Worm (Caenorhabditis elegans): ENCODE results near the gene C39D10.7.

Gene C39D10.7

ce11 chrX:7952226-7953062 lies 38.7 kb upstream of the C39D10.7 start (continued):
- TF ChIP-seq mxl-3 (GFP tag; optimal IDR thresholded peaks at IDR 0.05) = peak; percentile 39
- peak; percentile 98 for TF ChIP-seq ztf-7 (tag; optimal IDR thresholded peaks at IDR 0.05)
- TF ChIP-seq ama-1 (optimal IDR thresholded peaks at IDR 0.05) = no peak
- TF ChIP-seq nhr-48 (tag; optimal IDR thresholded peaks at IDR 0.05) = peak; percentile 55
- TF ChIP-seq snpc-4 (tag; optimal IDR thresholded peaks at IDR 0.05) = no peak

- TF ChIP-seq mes-2 (tag; optimal IDR thresholded peaks at IDR 0.05; ENCODE audit: poor library complexity, severe bottlenecking) (peak; percentile 58), nhr-41 (GFP tag; IDR thresholded peaks at IDR 0.05) (no peak), ZK546.5 (tag; optimal IDR thresholded peaks at IDR 0.05) (no peak), lin-39 (tag; optimal IDR thresholded peaks at IDR 0.05) (no peak), nhr-42 (GFP tag; IDR thresholded peaks at IDR 0.05) (no peak), dve-1 (tag; optimal IDR thresholded peaks at IDR 0.05; ENCODE audit: insufficient read depth) (peak; percentile 46), spr-1 (tag; optimal IDR thresholded peaks at IDR 0.05) (peak; percentile 48), tra-1 (GFP tag; IDR thresholded peaks at IDR 0.05) (peak; percentile 77; the same call in 1 of the 2 replicates), daf-8 (GFP tag; IDR thresholded peaks at IDR 0.05) (no peak), egl-43 (GFP tag; IDR thresholded peaks at IDR 0.05) (peak; percentile 82), hlh-30 (tag; optimal IDR thresholded peaks at IDR 0.05; ENCODE audit: insufficient read depth) (peak; percentile 99), pha-4 (GFP tag; IDR thresholded peaks at IDR 0.05) (no peak), pha-4 (tag; optimal IDR thresholded peaks at IDR 0.05) (no peak), hif-1 (tag; optimal IDR thresholded peaks at IDR 0.05) (peak; percentile 48 to 91), pqm-1 (tag; optimal IDR thresholded peaks at IDR 0.05) (no peak), saeg-2 (GFP tag; IDR thresholded peaks at IDR 0.05) (0 out of 2 replicates have a peak, but pooled peaks have one; percentile 67), unc-62 (GFP tag; optimal IDR thresholded peaks at IDR 0.05 in 1 of 2) (peak in 1 of 2 experiments; percentile 99), unc-62 (tag; optimal IDR thresholded peaks at IDR 0.05) (no peak), madf-9 (GFP tag; conservative IDR thresholded peaks at IDR 0.05) (0 out of 2 replicates have a peak, but pooled peaks have one; percentile 48), vab-7 (GFP tag; IDR thresholded peaks at IDR 0.05) (peak; percentile 40; the same call in 1 of the 2 replicates), ceh-62 (tag; optimal IDR thresholded peaks at IDR 0.05) (no peak), lsy-2 (tag; optimal IDR thresholded peaks at IDR 0.05) (peak in 1 of 2 experiments; percentile 80), nhr-10 (tag; optimal IDR thresholded peaks at IDR 0.05) (no peak), dmd-8 (GFP tag; IDR thresholded peaks at IDR 0.05) (no peak), nhr-11 (tag; optimal IDR thresholded peaks at IDR 0.05) (peak; percentile 83), dmd-6 (GFP tag; IDR thresholded peaks at IDR 0.05) (peak; percentile 92), T26A8.4 (GFP tag; IDR thresholded peaks at IDR 0.05) (peak; percentile 64; the same call in 1 of the 2 replicates), R02D3.7 (tag; optimal IDR thresholded peaks at IDR 0.05) (no peak), set-16 (GFP tag; IDR thresholded peaks at IDR 0.05) (peak; percentile 83), spr-3 (GFP tag; optimal IDR thresholded peaks at IDR 0.05) (no peak), mdl-1 (tag; optimal IDR thresholded peaks at IDR 0.05) (peak; percentile 52 to 85), aly-2 (tag; optimal IDR thresholded peaks at IDR 0.05) (no peak), nhr-77 (tag; optimal IDR thresholded peaks at IDR 0.05) (no peak), fkh-10 (GFP tag; optimal IDR thresholded peaks at IDR 0.05) (peak; percentile 49), ceh-20 (GFP tag; IDR thresholded peaks at IDR 0.05) (peak; percentile 85), ztf-7 (tag; optimal IDR thresholded peaks at IDR 0.05) (peak; percentile 61), ctbp-1 (GFP tag; IDR thresholded peaks at IDR 0.05) (peak; percentile 83), mdt-29 (GFP tag; IDR thresholded peaks at IDR 0.05) (peak; percentile 88), F37D6.2 (tag; optimal IDR thresholded peaks at IDR 0.05) (peak; percentile 80), lir-3 (tag; optimal IDR thresholded peaks at IDR 0.05) (no peak), daf-16 (GFP tag; optimal IDR thresholded peaks at IDR 0.05) (no peak), daf-16 (tag; optimal IDR thresholded peaks at IDR 0.05) (no peak), mep-1 (tag; optimal IDR thresholded peaks at IDR 0.05) (peak; percentile 82), lin-1 (GFP tag; IDR thresholded peaks at IDR 0.05) (no peak)
Measured at ce11 chrX:7951578-7951977, 37.8 kb upstream of the C39D10.7 start.
